Fruit fly (Drosophila melanogaster): Measurements from ENCODE around the gene CG10512.

The CG10512 gene

dm6 chr3L:21202777-21203282 is at the start of gene CG10512, which contains the start of the genes Targ1 and Targ2:
Gene CG10512, plus strand, starts transcription at chr3L:21202920.
Gene Targ1, minus strand, starts transcription at chr3L:21202882.
Gene Targ2, minus strand, starts transcription at chr3L:21203232.
- peak; percentile 37 for TF ChIP-seq EcR (GFP tag; optimal IDR thresholded peaks at IDR 0.05)
- 0 out of 2 replicates have a peak, but pooled peaks have one; percentile 22 for TF ChIP-seq CG32121 (GFP tag; IDR thresholded peaks at IDR 0.05)
- no peak for TF ChIP-seq CG8159 (tag; optimal IDR thresholded peaks at IDR 0.05)

- TF ChIP-seq D1 (tag; optimal IDR thresholded peaks at IDR 0.05), result peak; percentile 47
- TF ChIP-seq Snoo (tag; optimal IDR thresholded peaks at IDR 0.05), result peak; percentile 87
- peak; percentile 97 for TF ChIP-seq CG4496 (GFP tag; IDR thresholded peaks at IDR 0.05)
- peak; percentile 80 for TF ChIP-seq CG17806 (tag; optimal IDR thresholded peaks at IDR 0.05)
- TF ChIP-seq CG8301 (tag; optimal IDR thresholded peaks at IDR 0.05), result peak; percentile 83
- peak; percentile 75 for TF ChIP-seq CG9948 (tag; optimal IDR thresholded peaks at IDR 0.05)
- peak; percentile 81 for TF ChIP-seq CG14655 (GFP tag; optimal IDR thresholded peaks at IDR 0.05)
- TF ChIP-seq CG10348 (GFP tag; IDR thresholded peaks at IDR 0.05), result no peak
- peak; percentile 72 for TF ChIP-seq CG8159 (tag; optimal IDR thresholded peaks at IDR 0.05)
- TF ChIP-seq Pif1B (GFP tag; optimal IDR thresholded peaks at IDR 0.05), result peak; percentile 80
- peak; percentile 93 for TF ChIP-seq Ets98B (GFP tag; IDR thresholded peaks at IDR 0.05)
- TF ChIP-seq CG12605 (GFP tag; IDR thresholded peaks at IDR 0.05), result peak; percentile 92
- TF ChIP-seq fd96Ca (GFP tag; IDR thresholded peaks at IDR 0.05), result peak; percentile 93
- peak; percentile 94 for TF ChIP-seq CG32121 (GFP tag; IDR thresholded peaks at IDR 0.05)
- peak; percentile 67 for TF ChIP-seq CG34367 (tag; optimal IDR thresholded peaks at IDR 0.05)
- peak; percentile 79 for TF ChIP-seq gl (tag; optimal IDR thresholded peaks at IDR 0.05)
- peak; percentile 68 for TF ChIP-seq rn (GFP tag; IDR thresholded peaks at IDR 0.05)
- peak; percentile 42 for TF ChIP-seq CG13204 (GFP tag; optimal IDR thresholded peaks at IDR 0.05)
- TF ChIP-seq Pif1A (GFP tag; optimal IDR thresholded peaks at IDR 0.05), result peak; percentile 91
- no peak for TF ChIP-seq EcR (GFP tag; optimal IDR thresholded peaks at IDR 0.05)
- peak; percentile 80 for TF ChIP-seq CG15710 (tag; optimal IDR thresholded peaks at IDR 0.05)
These were observed 30.8 kb upstream of the CG10512 start, which contains the start of gene Ac78C for dm6 chr3L:21171905-21172304. Gene Ac78C, minus strand, starts transcription at chr3L:21171930.

- TF ChIP-seq CG8301 (tag; optimal IDR thresholded peaks at IDR 0.05) (peak; percentile 69), D1 (tag; optimal IDR thresholded peaks at IDR 0.05) (peak; percentile 75), EcR (GFP tag; optimal IDR thresholded peaks at IDR 0.05) (peak; percentile 77), Pif1A (GFP tag; optimal IDR thresholded peaks at IDR 0.05) (peak; percentile 73), CG12605 (GFP tag; IDR thresholded peaks at IDR 0.05) (peak; percentile 78), CG32121 (GFP tag; IDR thresholded peaks at IDR 0.05) (peak; percentile 89), Snoo (tag; optimal IDR thresholded peaks at IDR 0.05) (peak; percentile 83), gl (tag; optimal IDR thresholded peaks at IDR 0.05) (peak; percentile 46), CG8159 (tag; optimal IDR thresholded peaks at IDR 0.05) (peak; percentile 82), Ets98B (GFP tag; IDR thresholded peaks at IDR 0.05) (peak; percentile 91), CG4496 (GFP tag; IDR thresholded peaks at IDR 0.05) (peak; percentile 95), CG9948 (tag; optimal IDR thresholded peaks at IDR 0.05) (peak; percentile 82), CG14655 (GFP tag; optimal IDR thresholded peaks at IDR 0.05) (peak; percentile 50), CG15710 (tag; optimal IDR thresholded peaks at IDR 0.05) (peak; percentile 72), CG34367 (tag; optimal IDR thresholded peaks at IDR 0.05) (peak; percentile 72), fd96Ca (GFP tag; IDR thresholded peaks at IDR 0.05) (no peak), CG13204 (GFP tag; optimal IDR thresholded peaks at IDR 0.05) (no peak), CG10348 (GFP tag; IDR thresholded peaks at IDR 0.05) (peak; percentile 50; the same call in 1 of the 2 replicates), Pif1B (GFP tag; optimal IDR thresholded peaks at IDR 0.05) (peak; percentile 39), CG17806 (tag; optimal IDR thresholded peaks at IDR 0.05) (peak; percentile 89), rn (GFP tag; IDR thresholded peaks at IDR 0.05) (peak; percentile 58; the same call in 1 of the 2 replicates)
These were observed 30.0 kb upstream of the CG10512 start, which contains the start of the genes chb and AsnS for dm6 chr3L:21172527-21173253. Gene chb, plus strand, starts transcription at chr3L:21172853. Gene AsnS, plus strand, starts transcription at chr3L:21173118.

- no peak for TF ChIP-seq CG8301 (tag; optimal IDR thresholded peaks at IDR 0.05)
- no peak for TF ChIP-seq CG13204 (GFP tag; optimal IDR thresholded peaks at IDR 0.05)
- no peak for TF ChIP-seq CG12605 (GFP tag; IDR thresholded peaks at IDR 0.05)
- TF ChIP-seq CG10348 (GFP tag; IDR thresholded peaks at IDR 0.05), result no peak
- TF ChIP-seq gl (tag; optimal IDR thresholded peaks at IDR 0.05), result no peak
- TF ChIP-seq D1 (tag; optimal IDR thresholded peaks at IDR 0.05), result no peak
These were observed 27.8 kb upstream of the CG10512 start for dm6 chr3L:21174962-21175361.

- TF ChIP-seq Pif1B (GFP tag; optimal IDR thresholded peaks at IDR 0.05), result peak; percentile 19
- TF ChIP-seq D1 (tag; optimal IDR thresholded peaks at IDR 0.05), result no peak
- TF ChIP-seq CG34367 (tag; optimal IDR thresholded peaks at IDR 0.05), result peak; percentile 19
- peak; percentile 21; the same call in 1 of the 3 replicates for TF ChIP-seq fd96Ca (GFP tag; IDR thresholded peaks at IDR 0.05)
- TF ChIP-seq EcR (GFP tag; optimal IDR thresholded peaks at IDR 0.05), result peak; percentile 13
- TF ChIP-seq Pif1A (GFP tag; optimal IDR thresholded peaks at IDR 0.05), result no peak
These were observed 27.0 kb upstream of the CG10512 start for dm6 chr3L:21175531-21176271.
